Fruit fly (Drosophila melanogaster): ENCODE results near the gene CadN2.

- no peak for TF ChIP-seq cic (GFP tag; optimal IDR thresholded peaks at IDR 0.05)
- TF ChIP-seq kay (GFP tag; ENCODE audit: borderline replicate concordance) = no peak
- TF ChIP-seq Mnt (GFP tag; optimal IDR thresholded peaks at IDR 0.05) = no peak
- TF ChIP-seq CG1620 (GFP tag; optimal IDR thresholded peaks at IDR 0.05) = no peak
- no peak for TF ChIP-seq CG12768 (GFP tag; optimal IDR thresholded peaks at IDR 0.05)
- TF ChIP-seq CG33017 (tag; optimal IDR thresholded peaks at IDR 0.05) = no peak
- no peak for TF ChIP-seq toe (GFP tag; optimal IDR thresholded peaks at IDR 0.05)
- no peak for TF ChIP-seq bab1 (GFP tag; optimal IDR thresholded peaks at IDR 0.05)
- no peak for TF ChIP-seq CG7045 (GFP tag; optimal IDR thresholded peaks at IDR 0.05)
- no peak for TF ChIP-seq cnc (optimal IDR thresholded peaks at IDR 0.05)
- no peak for TF ChIP-seq Crg-1 (GFP tag; optimal IDR thresholded peaks at IDR 0.05)
Measured at dm6 chr2L:17921527-17921926, 46.5 kb upstream of the CadN2 start.

All from whole organism, adult.